Worm (Caenorhabditis elegans) whole organism, mixed stage, embryonic: Measurements from ENCODE around the gene eelo-1.

Experiments used
- M03D4.4 ChIP-seq: sonication (generic microtip); optimal IDR thresholded peaks from 2 replicates; lab custom pipeline; 2017; ENCODE audit warnings: mild to moderate bottlenecking, missing genetic modification characterization, missing compliant biosample characterization
- bed-3 ChIP-seq: fragments of 200-800 bp; sonication (Bioruptor generic); optimal IDR thresholded peaks from 3 replicates; lab custom pipeline; 2018; ENCODE audit warnings: mild to moderate bottlenecking, missing genetic modification characterization, moderate library complexity, missing compliant biosample characterization
- blmp-1 ChIP-seq: fragments of 150-350 bp; optimal IDR thresholded peaks from 2 replicates; lab custom pipeline; 2014; ENCODE audit warnings: missing biosample characterization, missing genetic modification characterization
- ceh-39 ChIP-seq: fragments of 150-350 bp; optimal IDR thresholded peaks from 2 replicates; lab custom pipeline; 2014; ENCODE audit warnings: missing biosample characterization, missing genetic modification characterization
- ceh-43 ChIP-seq: fragments of 200-800 bp; sonication (Bioruptor generic); optimal IDR thresholded peaks from 2 replicates; lab custom pipeline; 2018; ENCODE audit warnings: mild to moderate bottlenecking, missing genetic modification characterization, moderate library complexity, missing compliant biosample characterization
- ceh-83 ChIP-seq: fragments of 200-800 bp; sonication (Bioruptor generic); optimal IDR thresholded peaks from 2 replicates; lab custom pipeline; 2018; ENCODE audit warnings: mild to moderate bottlenecking, missing genetic modification characterization, missing compliant biosample characterization
- ces-1 ChIP-seq: fragments of 150-350 bp; optimal IDR thresholded peaks from 2 replicates; lab custom pipeline; 2014; ENCODE audit warnings: missing biosample characterization, missing genetic modification reagents, missing genetic modification characterization
- cnd-1 ChIP-seq: fragments of 200-800 bp; sonication (Bioruptor generic); optimal IDR thresholded peaks from 2 replicates; lab custom pipeline; 2018; ENCODE audit warnings: mild to moderate bottlenecking, missing genetic modification characterization, missing compliant biosample characterization
- drap-1 ChIP-seq: fragments of 200-800 bp; sonication (Bioruptor generic); optimal IDR thresholded peaks from 3 replicates; lab custom pipeline; 2018; ENCODE audit warnings: mild to moderate bottlenecking, missing genetic modification characterization, missing compliant biosample characterization
- elt-1 ChIP-seq: sonication (generic microtip); optimal IDR thresholded peaks from 2 replicates; lab custom pipeline; 2017; ENCODE audit warnings: missing genetic modification characterization, mild to moderate bottlenecking, missing compliant biosample characterization, antibody characterized with exemption, moderate library complexity, borderline replicate concordance; ENCODE audit not compliant: insufficient read depth
- elt-3 ChIP-seq: fragments of 150-350 bp; optimal IDR thresholded peaks from 2 replicates; lab custom pipeline; 2014; ENCODE audit warnings: missing biosample characterization, missing genetic modification characterization
- flh-1 ChIP-seq: fragments of 200-800 bp; sonication (Bioruptor generic); optimal IDR thresholded peaks from 2 replicates; lab custom pipeline; 2018; ENCODE audit warnings: mild to moderate bottlenecking, missing genetic modification characterization, moderate library complexity, missing compliant biosample characterization
- ham-2 ChIP-seq: fragments of 200-800 bp; sonication (Bioruptor generic); optimal IDR thresholded peaks from 2 replicates; lab custom pipeline; 2018; ENCODE audit warnings: mild to moderate bottlenecking, missing genetic modification characterization, missing compliant biosample characterization
- hlh-1 ChIP-seq: fragments of 150-350 bp; optimal IDR thresholded peaks from 2 replicates; lab custom pipeline; 2014; ENCODE audit warnings: missing biosample characterization, missing genetic modification reagents, missing genetic modification characterization
- lin-13 ChIP-seq: fragments of 150-350 bp; optimal IDR thresholded peaks from 2 replicates; lab custom pipeline; 2014; ENCODE audit warnings: missing biosample characterization, missing genetic modification characterization
- lin-32 ChIP-seq: fragments of 200-800 bp; sonication (Bioruptor generic); optimal IDR thresholded peaks from 2 replicates; lab custom pipeline; 2018; ENCODE audit warnings: mild to moderate bottlenecking, missing genetic modification characterization, missing compliant biosample characterization
- lsy-2 ChIP-seq: fragments of 150-350 bp; optimal IDR thresholded peaks from 2 replicates; lab custom pipeline; 2014; ENCODE audit warnings: missing biosample characterization, missing genetic modification characterization
- mab-5 ChIP-seq: fragments of 150-350 bp; optimal IDR thresholded peaks from 2 replicates; lab custom pipeline; 2014; ENCODE audit warnings: missing biosample characterization, missing genetic modification characterization
- mep-1 ChIP-seq: fragments of 150-350 bp; optimal IDR thresholded peaks from 2 replicates; lab custom pipeline; 2017; ENCODE audit warnings: missing biosample characterization, missing genetic modification reagents, missing genetic modification characterization, inconsistent platforms
- nhr-12 ChIP-seq: fragments of 150-350 bp; optimal IDR thresholded peaks from 2 replicates; lab custom pipeline; 2014; ENCODE audit warnings: missing biosample characterization, missing genetic modification characterization
- nhr-2 ChIP-seq: fragments of 150-350 bp; optimal IDR thresholded peaks from 2 replicates; lab custom pipeline; 2014; ENCODE audit warnings: missing biosample characterization, missing genetic modification characterization
- nhr-237 ChIP-seq: fragments of 150-350 bp; optimal IDR thresholded peaks from 2 replicates; lab custom pipeline; 2014; ENCODE audit warnings: missing biosample characterization, missing genetic modification characterization
- nhr-28 ChIP-seq: fragments of 150-350 bp; optimal IDR thresholded peaks from 2 replicates; lab custom pipeline; 2014; ENCODE audit warnings: missing biosample characterization, missing genetic modification characterization
- nhr-76 ChIP-seq: sonication (generic microtip); optimal IDR thresholded peaks from 2 replicates; lab custom pipeline; 2017; ENCODE audit warnings: missing biosample characterization, missing genetic modification characterization
- sptf-1 ChIP-seq: sonication (generic microtip); optimal IDR thresholded peaks from 2 replicates; lab custom pipeline; 2017; ENCODE audit warnings: mild to moderate bottlenecking, missing genetic modification characterization, moderate library complexity, missing compliant biosample characterization
- tbx-8 ChIP-seq: fragments of 200-800 bp; sonication (Bioruptor generic); optimal IDR thresholded peaks from 2 replicates; lab custom pipeline; 2018; ENCODE audit warnings: mild to moderate bottlenecking, missing genetic modification characterization, moderate library complexity, missing compliant biosample characterization
- unc-120 ChIP-seq: sonication (generic microtip); optimal IDR thresholded peaks from 2 replicates; lab custom pipeline; 2017; ENCODE audit warnings: missing genetic modification characterization, missing compliant biosample characterization; ENCODE audit not compliant: poor library complexity, severe bottlenecking
- unc-39 ChIP-seq: fragments of 150-350 bp; optimal IDR thresholded peaks from 2 replicates; lab custom pipeline; 2014; ENCODE audit warnings: missing biosample characterization, missing genetic modification characterization
- unc-62 ChIP-seq: fragments of 150-350 bp; optimal IDR thresholded peaks from 2 replicates; lab custom pipeline; 2014; ENCODE audit warnings: missing biosample characterization, missing genetic modification reagents, missing genetic modification characterization
- zip-8 ChIP-seq: fragments of 150-350 bp; optimal IDR thresholded peaks from 2 replicates; lab custom pipeline; 2014; ENCODE audit warnings: missing biosample characterization, missing genetic modification characterization

The eelo-1 gene

DNA sequence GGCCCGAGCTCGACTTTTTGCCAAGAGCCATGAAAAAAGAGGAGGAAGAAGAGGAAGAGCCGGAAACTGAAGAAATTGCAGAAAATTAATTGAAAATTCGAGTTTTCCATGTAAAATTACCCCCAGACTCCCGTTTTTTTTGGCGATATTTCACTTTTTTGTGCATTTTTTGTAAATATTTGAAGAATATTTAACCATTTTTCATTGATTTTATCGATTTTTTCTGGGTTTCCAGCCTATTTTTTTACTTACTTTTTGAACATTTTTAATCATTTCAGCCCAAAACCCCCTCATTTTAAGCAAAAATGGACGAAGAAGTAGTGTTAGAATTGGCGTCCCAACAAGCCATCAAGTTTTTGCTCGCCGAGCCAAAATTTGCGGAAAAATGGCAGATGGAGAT, 18.1 kb upstream of the eelo-1 start, which contains the start of gene Y22D7AL.7:
TSS of gene Y22D7AL.7 (plus strand) at position 301 of the 400 bp plus-strand sequence.
- TF ChIP-seq drap-1 (GFP tag; lab: Kevin White, UChicago) (no peak), bed-3 (no peak), mep-1 (tag; lab: Kevin White, UChicago) (no peak), ceh-43 (no peak), nhr-12 (tag; lab: Kevin White, UChicago) (no peak), lin-13 (tag; lab: Kevin White, UChicago) (no peak), ceh-39 (tag; lab: Kevin White, UChicago) (no peak), elt-3 (tag; lab: Kevin White, UChicago) (no peak), unc-120 (tag; lab: Kevin White, UChicago) (no peak), nhr-76 (no peak)

DNA sequence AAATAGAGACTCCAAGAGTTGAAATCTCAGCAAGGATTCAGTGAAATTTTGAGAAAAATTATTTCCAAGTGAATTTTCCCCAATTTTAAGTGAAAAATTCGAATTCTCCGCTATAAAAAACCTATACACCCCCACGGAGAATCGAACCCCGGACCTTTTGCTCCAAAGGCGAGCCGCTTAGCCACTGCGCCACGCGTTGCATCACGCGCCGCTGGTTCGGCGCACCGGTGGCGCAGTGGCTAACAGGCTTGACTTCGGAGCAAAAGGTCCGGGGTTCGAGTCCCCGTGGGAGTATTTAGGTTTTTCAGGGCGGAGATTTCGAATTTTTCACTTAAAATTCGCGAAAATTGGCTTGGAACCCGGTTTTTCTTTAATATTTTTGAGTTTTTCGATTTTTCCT, 17.3 kb upstream of the eelo-1 start:
- TF ChIP-seq ceh-43 (no peak), blmp-1 (no peak), mab-5 (tag; lab: Kevin White, UChicago) (no peak), lin-32 (GFP tag; lab: Kevin White, UChicago) (no peak), elt-1 (no peak), unc-62 (GFP tag; lab: Kevin White, UChicago) (no peak), zip-8 (no peak), unc-120 (tag; lab: Kevin White, UChicago) (no peak), nhr-237 (no peak), ham-2 (GFP tag; lab: Kevin White, UChicago) (no peak), hlh-1 (tag; lab: Kevin White, UChicago) (no peak), nhr-76 (no peak), elt-3 (tag; lab: Kevin White, UChicago) (no peak)

- TF ChIP-seq unc-120 (tag; lab: Kevin White, UChicago) = no peak
- no peak for TF ChIP-seq sptf-1 (tag; lab: Kevin White, UChicago)
- no peak for TF ChIP-seq unc-39 (tag; lab: Kevin White, UChicago)
- TF ChIP-seq cnd-1 (tag; lab: Kevin White, UChicago) = no peak
- no peak for TF ChIP-seq ceh-43
- no peak for TF ChIP-seq lin-32 (GFP tag; lab: Kevin White, UChicago)
- no peak for TF ChIP-seq lin-13 (tag; lab: Kevin White, UChicago)
- TF ChIP-seq nhr-237 = no peak
- TF ChIP-seq nhr-12 (tag; lab: Kevin White, UChicago) = no peak
- TF ChIP-seq nhr-28 (tag; lab: Kevin White, UChicago) = no peak
- TF ChIP-seq, all 35 proteins: peak for 0
Measured at ce11 chrIII:1570006-1570405, 11.7 kb upstream of the eelo-1 start, which contains the start of gene rep-1. Gene rep-1, plus strand, starts transcription at chrIII:1570306.

DNA sequence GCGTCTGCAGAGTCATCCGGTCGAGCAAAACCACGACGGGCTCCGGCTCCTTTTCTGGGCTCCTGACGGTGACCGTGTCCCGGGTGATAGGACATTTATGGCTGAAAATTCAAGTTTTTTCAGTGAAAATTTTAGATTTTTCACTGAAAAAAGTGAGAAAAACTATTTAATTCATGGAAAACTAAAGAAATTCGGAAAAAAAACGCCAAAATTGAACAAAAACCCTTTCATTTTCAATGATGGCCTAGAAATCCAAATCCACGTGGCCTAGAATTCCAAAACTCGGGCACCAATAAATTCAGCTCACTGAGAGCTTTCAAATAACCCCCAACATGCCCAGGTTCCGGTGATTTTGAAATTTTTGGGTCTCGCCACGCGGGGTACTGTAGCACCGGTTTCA, 4.0 kb downstream of the eelo-1 start, which contains the start of gene ddx-35:
TSS of gene ddx-35 (minus strand) at position 101 of the 400 bp plus-strand sequence.
- TF ChIP-seq nhr-237 = no peak
- no peak for TF ChIP-seq zip-8
- TF ChIP-seq lin-32 (GFP tag; lab: Kevin White, UChicago) = no peak
- TF ChIP-seq tbx-8 (GFP tag; lab: Kevin White, UChicago) = no peak
- no peak for TF ChIP-seq nhr-2
- TF ChIP-seq ces-1 (GFP tag; lab: Kevin White, UChicago) = no peak
- TF ChIP-seq flh-1 = no peak
- no peak for TF ChIP-seq M03D4.4 (tag; lab: Kevin White, UChicago)
- no peak for TF ChIP-seq lsy-2
- no peak for TF ChIP-seq blmp-1
- TF ChIP-seq ceh-83 = no peak

DNA sequence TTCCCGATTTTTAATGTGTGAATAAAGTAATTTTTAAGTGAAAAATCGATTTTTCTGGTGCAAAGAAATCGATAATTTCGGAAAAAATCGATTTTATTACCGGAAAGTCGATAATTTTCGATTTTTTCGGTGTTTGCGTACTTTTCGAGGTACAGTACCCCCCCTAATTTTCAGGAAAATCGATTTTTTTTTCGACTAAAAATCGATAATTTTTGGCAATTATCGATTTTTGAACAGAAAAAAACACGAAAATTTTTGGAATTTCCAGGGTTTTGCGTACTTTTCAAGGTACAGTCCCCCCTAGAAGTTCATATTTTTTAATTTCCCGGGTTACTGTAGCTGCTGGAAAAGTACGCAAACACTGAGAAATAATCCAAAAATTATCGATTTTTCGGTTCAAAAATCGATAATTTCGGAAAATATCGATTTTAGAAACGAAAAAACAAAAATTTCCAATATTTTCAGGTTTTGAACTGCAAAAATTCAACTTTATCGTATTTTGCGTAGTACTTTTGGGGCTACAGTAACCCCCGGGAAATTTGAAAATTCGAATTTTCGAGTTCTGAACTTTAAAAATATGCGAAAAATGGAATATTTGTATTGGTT, 14.8 kb downstream of the eelo-1 start:
- TF ChIP-seq zip-8 = no peak
- TF ChIP-seq ceh-83 = no peak
- no peak for TF ChIP-seq nhr-2
- no peak for TF ChIP-seq bed-3
- no peak for TF ChIP-seq tbx-8 (GFP tag; lab: Kevin White, UChicago)
- TF ChIP-seq cnd-1 (tag; lab: Kevin White, UChicago) = no peak
- no peak for TF ChIP-seq sptf-1 (tag; lab: Kevin White, UChicago)
- no peak for TF ChIP-seq blmp-1
- TF ChIP-seq, all 35 proteins: peak for 0
